Worm (Caenorhabditis elegans) whole organism, early embryonic: ENCODE measurements around the gene C46F2.1.

Experiments
- B0310.2 ChIP-seq: sonication (generic microtip); optimal IDR thresholded peaks from 2 replicates; lab custom pipeline; 2016; ENCODE audit warnings: mild to moderate bottlenecking, missing genetic modification characterization, missing compliant biosample characterization
- F13C5.2 ChIP-seq: sonication (generic microtip); optimal IDR thresholded peaks from 2 replicates; lab custom pipeline; 2017; ENCODE audit warnings: mild to moderate bottlenecking, missing genetic modification characterization, inconsistent platforms, missing compliant biosample characterization
- aly-1 ChIP-seq: sonication (generic microtip); optimal IDR thresholded peaks from 2 replicates; lab custom pipeline; 2016; ENCODE audit warnings: missing genetic modification characterization, missing compliant biosample characterization
- ama-1 ChIP-seq: fragments of 150-350 bp; optimal IDR thresholded peaks from 2 replicates; lab custom pipeline; 2014
- ceh-13 ChIP-seq: fragments of 200-800 bp; sonication (Bioruptor generic); optimal IDR thresholded peaks from 2 replicates; lab custom pipeline; 2018; ENCODE audit warnings: mild to moderate bottlenecking, missing genetic modification characterization, missing compliant biosample characterization
- ets-7 ChIP-seq: sonication (generic microtip); optimal IDR thresholded peaks from 2 replicates; lab custom pipeline; 2016; ENCODE audit warnings: missing genotype, missing genetic modification characterization, missing compliant biosample characterization
- hmg-4 ChIP-seq: fragments of 200-800 bp; sonication (Bioruptor generic); optimal IDR thresholded peaks from 2 replicates; lab custom pipeline; 2018; ENCODE audit warnings: mild to moderate bottlenecking, missing genetic modification characterization, missing compliant biosample characterization
- scrt-1 ChIP-seq: fragments of 200-800 bp; sonication (Bioruptor generic); IDR thresholded peaks from 2 replicates; pipeline ENCODE4 v1.3.6; 2022; ENCODE audit warnings: missing genetic modification characterization, missing compliant biosample characterization
- sea-1 ChIP-seq: fragments of 200-800 bp; sonication (Bioruptor generic); conservative IDR thresholded peaks from 2 replicates; pipeline ENCODE4 v1.3.6; 2022; ENCODE audit warnings: missing genetic modification characterization, missing compliant biosample characterization
- tbx-11 ChIP-seq: fragments of 200-800 bp; sonication (Bioruptor generic); IDR thresholded peaks from 2 replicates; pipeline ENCODE4 v1.3.6; 2022; ENCODE audit warnings: missing genetic modification characterization, missing compliant biosample characterization
- tbx-37 ChIP-seq: fragments of 200-800 bp; sonication (Bioruptor generic); conservative IDR thresholded peaks from 2 replicates; pipeline ENCODE4 v1.3.6; 2022; ENCODE audit warnings: missing genetic modification reagents, missing genetic modification characterization, missing compliant biosample characterization

ce11 chrX:8103899-8104298 is 26.1 kb downstream of the C46F2.1 start, which contains the start of gene K07E3.2:
- TF ChIP-seq hmg-4, result no peak
- TF ChIP-seq ama-1 (lab: Kevin White, UChicago), result no peak
- TF ChIP-seq B0310.2 (tag; lab: Kevin White, UChicago), result no peak
- TF ChIP-seq sea-1 (GFP tag; lab: Robert Waterston, UW), result no peak
- TF ChIP-seq F13C5.2 (tag; lab: Kevin White, UChicago), result no peak
- TF ChIP-seq tbx-11, result no peak
- no peak for TF ChIP-seq aly-1 (tag; lab: Kevin White, UChicago)
- no peak for TF ChIP-seq scrt-1 (GFP tag; lab: Robert Waterston, UW)
- TF ChIP-seq ceh-13 (GFP tag; lab: Kevin White, UChicago), result no peak
- TF ChIP-seq tbx-37 (GFP tag; lab: Robert Waterston, UW), result no peak
- no peak for TF ChIP-seq ets-7 (tag; lab: Kevin White, UChicago)
